Fruit fly (Drosophila melanogaster) whole organism, prepupa: ENCODE data around the gene CG32373.

ENCODE experiments used
- Blimp-1 ChIP-seq: fragments of 200-800 bp; sonication (Bioruptor generic); optimal IDR thresholded peaks from 3 replicates; lab custom pipeline; 2017; ENCODE audit warnings: missing biosample characterization, missing genetic modification characterization, mild to moderate bottlenecking, moderate library complexity, missing genetic modification reagents
- CG10631 ChIP-seq: fragments of 200-800 bp; sonication (Bioruptor generic); optimal IDR thresholded peaks from 2 replicates; lab custom pipeline; 2016; ENCODE audit warnings: missing biosample characterization, missing genetic modification characterization
- CG10669 ChIP-seq: fragments of 200-800 bp; sonication (Bioruptor generic); optimal IDR thresholded peaks from 3 replicates; lab custom pipeline; 2018; ENCODE audit warnings: missing biosample characterization, mild to moderate bottlenecking, missing genetic modification characterization, moderate library complexity
- CG11762 ChIP-seq: fragments of 200-800 bp; sonication (Bioruptor generic); optimal IDR thresholded peaks from 3 replicates; lab custom pipeline; 2016; ENCODE audit warnings: missing biosample characterization, missing genetic modification characterization; ENCODE audit not compliant: insufficient read depth
- CG11902 ChIP-seq: fragments of 200-800 bp; sonication (Bioruptor generic); optimal IDR thresholded peaks from 3 replicates; lab custom pipeline; 2016; ENCODE audit warnings: missing biosample characterization, missing genetic modification characterization
- CG15336 ChIP-seq: fragments of 200-800 bp; sonication (Bioruptor generic); IDR thresholded peaks from 2 replicates; pipeline ENCODE4 v1.3.6; 2022; ENCODE audit warnings: missing biosample characterization, missing genetic modification characterization
- CG3032 ChIP-seq: fragments of 200-800 bp; optimal IDR thresholded peaks from 2 replicates; lab custom pipeline; 2019; ENCODE audit warnings: missing biosample characterization, mild to moderate bottlenecking, missing genetic modification characterization, moderate library complexity
- CG32006 ChIP-seq: fragments of 200-800 bp; sonication (Bioruptor generic); optimal IDR thresholded peaks from 3 replicates; lab custom pipeline; 2017; ENCODE audit warnings: missing biosample characterization, mild to moderate bottlenecking, missing genetic modification characterization
- CG34406 ChIP-seq: fragments of 200-800 bp; sonication (Bioruptor generic); optimal IDR thresholded peaks from 3 replicates; lab custom pipeline; 2016; ENCODE audit warnings: missing biosample characterization, missing genetic modification characterization
- CG3919 ChIP-seq: fragments of 200-800 bp; sonication (Bioruptor generic); optimal IDR thresholded peaks from 3 replicates; lab custom pipeline; 2016; ENCODE audit warnings: missing biosample characterization, missing genetic modification characterization
- CG6163 ChIP-seq: fragments of 200-800 bp; sonication (Bioruptor generic); IDR thresholded peaks from 3 replicates; pipeline ENCODE4 v1.3.6; 2022; ENCODE audit warnings: missing biosample characterization, missing genetic modification characterization
- CG6792 ChIP-seq: fragments of 200-800 bp; sonication (Bioruptor generic); optimal IDR thresholded peaks from 3 replicates; lab custom pipeline; 2016; ENCODE audit warnings: missing biosample characterization, missing genetic modification characterization
- CG6808 ChIP-seq: fragments of 200-800 bp; sonication (Bioruptor generic); optimal IDR thresholded peaks from 3 replicates; lab custom pipeline; 2017; ENCODE audit warnings: missing biosample characterization, missing genetic modification characterization, mild to moderate bottlenecking, moderate library complexity, missing genetic modification reagents
- CG7368 ChIP-seq: fragments of 200-800 bp; sonication (Bioruptor generic); optimal IDR thresholded peaks from 3 replicates; lab custom pipeline; 2016; ENCODE audit warnings: missing biosample characterization, missing genetic modification characterization
- CG8119 ChIP-seq: fragments of 200-800 bp; sonication (Bioruptor generic); IDR thresholded peaks from 3 replicates; pipeline ENCODE4 v1.3.6; 2022; ENCODE audit warnings: missing biosample characterization, missing genetic modification characterization
- CG8319 ChIP-seq: fragments of 200-800 bp; sonication (Bioruptor generic); optimal IDR thresholded peaks from 3 replicates; lab custom pipeline; 2016; ENCODE audit warnings: missing biosample characterization, missing genetic modification characterization
- Eip78C ChIP-seq: fragments of 200-800 bp; sonication (Bioruptor generic); peaks from one replicate; lab custom pipeline; 2016; ENCODE audit warnings: missing biosample characterization, missing genetic modification characterization
- Eip93F ChIP-seq: fragments of 200-800 bp; sonication (Bioruptor generic); optimal IDR thresholded peaks from 2 replicates; lab custom pipeline; 2016; ENCODE audit warnings: missing biosample characterization, mild to moderate bottlenecking, missing genetic modification characterization
- Ets96B ChIP-seq: fragments of 200-800 bp; optimal IDR thresholded peaks from 2 replicates; lab custom pipeline; 2019; ENCODE audit warnings: missing biosample characterization, mild to moderate bottlenecking, missing genetic modification characterization, moderate library complexity
- Gug ChIP-seq: fragments of 200-800 bp; sonication (Bioruptor generic); IDR thresholded peaks from 2 replicates; pipeline ENCODE4 v1.3.6; 2022; ENCODE audit warnings: missing biosample characterization, missing genetic modification characterization
- Met ChIP-seq: fragments of 200-800 bp; sonication (Bioruptor generic); optimal IDR thresholded peaks from 3 replicates; lab custom pipeline; 2016; ENCODE audit warnings: missing biosample characterization, missing genetic modification characterization
- OdsH ChIP-seq: fragments of 200-800 bp; sonication (Bioruptor generic); optimal IDR thresholded peaks from 3 replicates; lab custom pipeline; 2016; ENCODE audit warnings: missing biosample characterization, missing genetic modification characterization
- Sox14 ChIP-seq: fragments of 200-800 bp; sonication (Bioruptor generic); optimal IDR thresholded peaks from 3 replicates; lab custom pipeline; 2016; ENCODE audit warnings: missing biosample characterization, missing genetic modification characterization
- dsx ChIP-seq: fragments of 200-800 bp; optimal IDR thresholded peaks from 3 replicates; lab custom pipeline; 2019; ENCODE audit warnings: missing biosample characterization, mild to moderate bottlenecking, missing genetic modification characterization, moderate library complexity; ENCODE audit not compliant: poor library complexity, severe bottlenecking
- eg ChIP-seq: fragments of 200-800 bp; sonication (Bioruptor generic); IDR thresholded peaks from 3 replicates; pipeline ENCODE4 v1.3.6; 2022; ENCODE audit warnings: missing biosample characterization, missing genetic modification characterization
- esn ChIP-seq: fragments of 200-800 bp; sonication (Bioruptor generic); optimal IDR thresholded peaks from 2 replicates; lab custom pipeline; 2016; ENCODE audit warnings: missing biosample characterization, mild to moderate bottlenecking, missing genetic modification characterization, moderate library complexity
- fd59A ChIP-seq: fragments of 200-800 bp; sonication (Bioruptor generic); optimal IDR thresholded peaks from 2 replicates; lab custom pipeline; 2017; ENCODE audit warnings: missing biosample characterization, mild to moderate bottlenecking, missing genetic modification characterization, missing genetic modification reagents
- fd85E ChIP-seq: fragments of 200-800 bp; sonication (Bioruptor generic); optimal IDR thresholded peaks from 3 replicates; lab custom pipeline; 2016; ENCODE audit warnings: missing biosample characterization, missing genetic modification characterization
- lz ChIP-seq: fragments of 200-800 bp; sonication (Bioruptor generic); optimal IDR thresholded peaks from 3 replicates; lab custom pipeline; 2016; ENCODE audit warnings: missing biosample characterization, missing genetic modification characterization
- net ChIP-seq: fragments of 200-800 bp; sonication (Bioruptor generic); optimal IDR thresholded peaks from 3 replicates; lab custom pipeline; 2016; ENCODE audit warnings: missing biosample characterization, missing genetic modification characterization
- spab ChIP-seq: fragments of 200-800 bp; sonication (Bioruptor generic); optimal IDR thresholded peaks from 2 replicates; lab custom pipeline; 2017; ENCODE audit warnings: missing biosample characterization, mild to moderate bottlenecking, missing genetic modification characterization, missing genetic modification reagents
- ss ChIP-seq, 2 experiments: fragments of 200-800 bp; sonication (Bioruptor generic); optimal IDR thresholded peaks; 2 replicates in 1 of 2; 3 replicates in 1 of 2; lab custom pipeline; 2017 to 2018; ENCODE audit warnings: mild to moderate bottlenecking in 2 of 2, missing biosample characterization in 2 of 2, missing genetic modification characterization in 2 of 2, moderate library complexity in 1 of 2
- svp ChIP-seq: fragments of 200-800 bp; sonication (Bioruptor generic); peaks from one replicate; lab custom pipeline; 2016; ENCODE audit warnings: missing biosample characterization, missing genetic modification characterization

CG32373 gene

DNA sequence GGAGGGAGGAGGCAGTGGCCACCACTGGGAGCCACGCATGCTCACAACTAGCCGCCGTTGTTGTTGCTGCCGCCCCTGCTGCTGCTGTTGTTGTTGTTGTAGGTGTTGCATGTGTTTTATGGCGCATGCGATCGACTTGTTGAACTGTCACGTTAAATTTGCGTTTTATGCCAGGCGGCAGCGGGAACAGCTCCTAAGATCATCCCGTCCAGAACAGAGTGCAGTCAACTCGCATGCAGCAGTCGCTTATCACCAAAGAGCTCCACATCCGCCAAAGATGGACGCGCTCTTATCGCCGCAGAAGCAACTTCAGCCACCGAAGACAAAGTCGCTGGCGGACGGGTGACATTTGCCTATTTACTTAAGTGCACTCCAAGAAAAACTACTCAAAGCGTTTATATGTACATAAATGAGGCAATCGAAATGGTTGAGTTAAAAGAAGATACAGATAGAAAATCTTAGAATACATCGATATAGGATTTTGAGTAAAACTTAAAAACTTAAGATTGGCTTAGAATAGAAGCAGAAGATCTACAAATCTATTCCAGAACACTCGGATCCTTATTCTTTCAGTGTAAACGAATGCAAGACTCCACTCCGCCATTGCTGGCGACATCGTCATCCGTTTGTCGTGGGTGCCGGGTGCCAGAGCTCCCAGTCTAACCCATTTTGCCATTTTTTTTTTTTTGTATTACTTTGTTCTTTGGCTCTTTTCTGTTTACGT, 17.6 kb upstream of the CG32373 start (continued):
- peak; percentile 60 for TF ChIP-seq CG10669 (GFP tag; lab: Kevin White, UChicago)
- peak; percentile 12 for TF ChIP-seq CG11762 (GFP tag; lab: Kevin White, UChicago)
- no peak for TF ChIP-seq Eip93F
- peak; percentile 67 for TF ChIP-seq dsx
- no peak for TF ChIP-seq CG34406 (GFP tag; lab: Kevin White, UChicago)
- peak; percentile 60 for TF ChIP-seq OdsH (GFP tag; lab: Kevin White, UChicago)
- TF ChIP-seq CG32006 (GFP tag; lab: Kevin White, UChicago), result peak; percentile 83
- peak; percentile 79 for TF ChIP-seq CG8119 (GFP tag; lab: Robert Waterston, UW)
- peak; percentile 61 for TF ChIP-seq Ets96B (tag; lab: Kevin White, UChicago)
- peak; percentile 39 to 42 for TF ChIP-seq ss (GFP tag; optimal IDR thresholded peaks at IDR 0.05; lab: Kevin White, UChicago)
- no peak for TF ChIP-seq CG11902
- peak; percentile 70 for TF ChIP-seq eg (GFP tag; lab: Robert Waterston, UW)
- TF ChIP-seq fd85E (GFP tag; lab: Kevin White, UChicago), result no peak
- TF ChIP-seq CG3032 (tag; lab: Kevin White, UChicago), result peak; percentile 59
- no peak for TF ChIP-seq esn (GFP tag; lab: Kevin White, UChicago)
- TF ChIP-seq CG10631 (GFP tag; lab: Kevin White, UChicago), result peak; percentile 61

DNA sequence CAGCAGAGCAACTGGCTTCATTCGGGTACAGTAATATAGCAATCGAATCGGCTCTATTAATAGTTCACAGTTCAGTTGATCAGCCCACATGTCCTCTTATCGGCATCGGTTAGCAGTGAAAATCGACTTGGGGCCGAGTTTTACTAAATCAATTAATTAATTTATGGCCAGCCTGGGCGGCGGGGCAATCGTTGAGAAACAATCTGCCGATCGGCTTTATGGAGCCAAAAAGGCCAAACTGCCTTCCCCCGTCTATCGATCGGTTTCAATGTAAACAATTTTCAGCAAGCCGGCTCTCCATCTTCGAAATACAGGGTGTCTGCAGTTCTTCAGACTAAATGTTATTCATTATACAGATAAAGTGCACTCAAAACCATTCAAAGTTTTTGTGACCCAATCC, 16.7 kb upstream of the CG32373 start:
- no peak for TF ChIP-seq dsx
- no peak for TF ChIP-seq CG6163
- TF ChIP-seq CG11902, result no peak
- peak; percentile 92 for TF ChIP-seq svp (GFP tag; lab: Kevin White, UChicago)
- no peak for TF ChIP-seq CG8319 (GFP tag; lab: Kevin White, UChicago)
- no peak for TF ChIP-seq spab (GFP tag; lab: Kevin White, UChicago)
- no peak for TF ChIP-seq net (GFP tag; lab: Kevin White, UChicago)
- TF ChIP-seq, all 60 proteins: peak for 1

DNA sequence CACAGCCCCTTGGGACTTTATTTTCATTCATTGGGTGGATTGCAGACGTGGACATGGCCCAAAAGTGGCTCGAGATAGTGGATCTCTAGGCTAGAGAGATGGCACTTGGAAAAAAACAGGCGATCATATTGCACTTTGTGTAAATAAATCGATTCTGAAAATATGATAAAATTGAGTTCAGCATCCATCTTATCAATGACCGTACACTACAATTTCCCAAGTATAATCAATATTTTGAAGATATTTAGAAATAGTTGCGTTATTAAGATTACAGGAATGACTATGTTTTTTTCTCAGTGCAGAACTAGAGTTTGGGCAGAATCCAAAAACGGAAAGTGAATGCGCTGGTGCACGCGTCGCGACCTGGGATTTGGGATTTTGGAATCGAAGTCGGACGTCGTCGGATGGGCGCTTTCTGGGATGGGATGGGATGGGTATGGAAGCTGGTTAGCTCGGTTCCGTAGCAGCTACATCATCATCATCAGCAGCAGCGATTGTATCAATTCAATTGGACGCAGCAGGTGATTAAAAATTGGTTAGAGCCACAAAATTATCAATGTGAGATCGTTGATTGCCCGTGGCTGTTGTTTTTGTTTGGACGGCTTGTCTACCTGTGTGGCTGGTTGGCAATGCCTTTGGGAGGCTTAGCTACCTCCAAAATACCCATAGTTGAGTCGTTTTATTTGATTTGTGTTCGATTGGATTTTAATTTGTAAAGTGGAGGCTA, 15.4 kb upstream of the CG32373 start:
- TF ChIP-seq Sox14 (GFP tag; lab: Kevin White, UChicago), result no peak
- peak; percentile 56; the same call in 1 of the 2 replicates for TF ChIP-seq Gug (GFP tag; lab: Robert Waterston, UW)
- TF ChIP-seq, all 60 proteins: peak for 1

DNA sequence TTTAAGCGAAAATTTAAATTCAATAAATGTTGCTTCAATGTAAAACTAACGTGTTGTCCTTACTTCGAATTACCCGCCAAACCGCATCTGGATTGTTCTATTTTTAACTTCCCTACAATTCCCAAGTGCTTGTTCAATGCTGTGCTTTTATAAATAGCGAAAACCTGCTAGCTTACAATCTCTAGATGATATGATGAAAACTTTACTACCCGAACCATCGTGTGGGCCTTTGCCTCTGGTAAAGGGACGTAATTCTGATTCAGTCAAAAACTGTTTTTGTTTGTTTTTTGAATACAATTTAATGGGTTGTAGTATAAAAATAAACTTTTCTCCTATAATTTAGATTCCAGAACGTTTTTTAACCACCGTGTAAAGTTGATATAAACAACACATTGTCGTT, 10.8 kb upstream of the CG32373 start:
- TF ChIP-seq lz (GFP tag; lab: Kevin White, UChicago) (no peak), Eip78C (GFP tag; lab: Kevin White, UChicago) (peak; percentile 28), Blimp-1 (GFP tag; lab: Kevin White, UChicago) (no peak)

DNA sequence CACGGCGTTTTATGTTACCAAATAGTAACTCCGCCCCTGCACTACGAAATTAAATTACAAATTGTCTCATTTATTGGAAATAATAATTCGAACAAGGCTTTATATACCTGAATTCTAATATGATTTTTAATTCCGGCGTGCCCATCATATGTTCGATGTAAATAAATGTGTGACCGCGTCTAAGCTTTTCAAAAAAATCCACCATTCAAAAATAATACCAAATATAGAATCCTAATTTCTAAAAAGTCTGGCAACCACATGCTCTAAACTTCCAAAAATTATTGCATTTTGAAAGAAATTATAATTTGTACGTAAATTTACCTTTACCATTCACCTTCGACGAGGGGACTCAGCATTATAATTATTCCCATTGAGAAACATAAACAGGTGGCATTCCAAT, 10.1 kb upstream of the CG32373 start, which contains the start of gene Urm1:
Gene Urm1 (minus strand): TSS at position 150 of the 400 bp plus-strand sequence.
- TF ChIP-seq esn (GFP tag; lab: Kevin White, UChicago) (no peak), CG6808 (no peak), CG11902 (no peak), spab (GFP tag; lab: Kevin White, UChicago) (no peak), ss (GFP tag; optimal IDR thresholded peaks at IDR 0.05; lab: Kevin White, UChicago) (no peak), CG10631 (GFP tag; lab: Kevin White, UChicago) (no peak), CG6792 (GFP tag; lab: Kevin White, UChicago) (no peak), OdsH (GFP tag; lab: Kevin White, UChicago) (no peak), CG3032 (tag; lab: Kevin White, UChicago) (no peak), CG7368 (GFP tag; lab: Kevin White, UChicago) (no peak), CG11762 (GFP tag; lab: Kevin White, UChicago) (no peak), CG3919 (GFP tag; lab: Kevin White, UChicago) (no peak), CG32006 (GFP tag; lab: Kevin White, UChicago) (no peak), CG34406 (GFP tag; lab: Kevin White, UChicago) (no peak), CG15336 (GFP tag; lab: Robert Waterston, UW) (no peak), Met (GFP tag; lab: Kevin White, UChicago) (no peak), fd59A (no peak)
